Worm (Caenorhabditis elegans): ENCODE measurements around the gene T13H5.8.

- TF ChIP-seq ceh-28 (tag; optimal IDR thresholded peaks at IDR 0.05) = no peak
- no peak for TF ChIP-seq egl-27 (tag; optimal IDR thresholded peaks at IDR 0.05)
- no peak for TF ChIP-seq nhr-237 (tag; optimal IDR thresholded peaks at IDR 0.05)
- no peak for TF ChIP-seq pha-4 (tag; optimal IDR thresholded peaks at IDR 0.05)
- TF ChIP-seq nhr-77 (tag; optimal IDR thresholded peaks at IDR 0.05) = no peak
- TF ChIP-seq ztf-4 (tag; optimal IDR thresholded peaks at IDR 0.05) = no peak
- no peak for TF ChIP-seq ceh-9 (tag; optimal IDR thresholded peaks at IDR 0.05)
- TF ChIP-seq nhr-28 (tag; optimal IDR thresholded peaks at IDR 0.05) = no peak
Observed at ce11 chrII:8556166-8556565, 37.9 kb downstream of the T13H5.8 start, which contains the start of gene glb-27.
